Fruit fly (Drosophila melanogaster): ENCODE data around the gene Rad17.

- TF ChIP-seq Ets98B (GFP tag; IDR thresholded peaks at IDR 0.05) = no peak
- no peak for TF ChIP-seq CG14655 (GFP tag; optimal IDR thresholded peaks at IDR 0.05)
- TF ChIP-seq CG34367 (tag; optimal IDR thresholded peaks at IDR 0.05) = peak; percentile 9
- TF ChIP-seq rn (GFP tag; IDR thresholded peaks at IDR 0.05) = no peak
- peak; percentile 1 for TF ChIP-seq CG17806 (tag; optimal IDR thresholded peaks at IDR 0.05)
- no peak for TF ChIP-seq Pif1A (GFP tag; optimal IDR thresholded peaks at IDR 0.05)
- TF ChIP-seq CG8301 (tag; optimal IDR thresholded peaks at IDR 0.05) = no peak
- TF ChIP-seq Snoo (tag; optimal IDR thresholded peaks at IDR 0.05) = peak; percentile 45
Measured at dm6 chr3R:14696949-14697513, 34.0 kb upstream of the Rad17 start, which contains the start of gene Meltrin.
